Worm (Caenorhabditis elegans): ENCODE results near the gene hmg-12.

The hmg-12 gene

DNA sequence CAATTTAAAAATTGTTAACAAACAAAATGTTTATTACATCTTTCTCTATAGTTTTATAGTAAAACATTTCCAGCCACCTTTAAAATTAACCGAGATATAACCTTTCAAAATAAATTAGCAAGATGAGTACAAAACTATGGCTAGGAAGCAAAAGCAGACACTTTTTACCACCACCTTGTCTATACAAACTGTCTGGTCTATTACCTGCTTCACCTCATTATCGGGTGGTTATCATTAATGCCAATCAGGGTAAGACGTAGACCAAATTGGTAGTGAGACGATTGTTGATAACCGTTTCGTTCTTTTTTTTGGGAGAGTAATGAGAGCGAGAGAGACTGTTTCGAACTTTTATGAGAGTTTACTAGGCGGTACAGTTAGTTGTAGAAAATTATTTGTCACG lies 20.1 kb downstream of the hmg-12 start:
- TF ChIP-seq tbx-7 (tag; optimal IDR thresholded peaks at IDR 0.05) (no peak), npax-4 (tag; optimal IDR thresholded peaks at IDR 0.05) (no peak), syd-9 (tag; optimal IDR thresholded peaks at IDR 0.05) (no peak), rnt-1 (tag; optimal IDR thresholded peaks at IDR 0.05) (no peak), sdc-2 (tag; optimal IDR thresholded peaks at IDR 0.05) (no peak), sox-2 (GFP tag; IDR thresholded peaks at IDR 0.05) (no peak), ama-1 (optimal IDR thresholded peaks at IDR 0.05) (no peak), ztf-16 (tag; optimal IDR thresholded peaks at IDR 0.05) (no peak), unc-42 (tag; optimal IDR thresholded peaks at IDR 0.05) (no peak), lin-11 (tag; optimal IDR thresholded peaks at IDR 0.05) (no peak), lim-6 (tag; optimal IDR thresholded peaks at IDR 0.05) (no peak), ceh-19 (GFP tag; optimal IDR thresholded peaks at IDR 0.05) (no peak), zip-5 (tag; optimal IDR thresholded peaks at IDR 0.05) (no peak), pag-3 (tag; optimal IDR thresholded peaks at IDR 0.05; ENCODE audit: borderline replicate concordance) (no peak), ref-2 (tag; optimal IDR thresholded peaks at IDR 0.05) (no peak)

DNA sequence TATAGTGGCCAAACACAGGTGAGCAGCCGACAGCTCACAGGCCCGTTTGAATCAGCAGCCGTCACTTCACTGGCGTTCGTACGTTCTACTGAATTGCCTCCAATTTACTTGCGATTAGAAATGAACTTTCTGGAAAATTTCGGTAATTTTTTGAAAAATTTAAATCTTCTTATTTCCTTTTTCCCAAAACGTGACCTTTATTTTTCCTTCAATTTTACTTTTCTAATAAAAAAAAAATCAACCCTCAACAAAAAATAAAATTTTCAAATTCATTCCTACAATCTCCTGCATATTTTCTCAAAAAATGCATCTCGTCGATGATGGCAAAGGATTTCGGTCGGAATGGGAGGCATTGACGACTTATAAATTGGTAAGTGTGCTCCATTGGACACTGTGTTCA lies 32.1 kb downstream of the hmg-12 start, which contains the start of gene W03C9.8:
W03C9.8 (plus strand) TSS at position 301 of the 400 bp plus-strand sequence.
- TF ChIP-seq ceh-9 (tag; optimal IDR thresholded peaks at IDR 0.05) (no peak), nhr-11 (tag; optimal IDR thresholded peaks at IDR 0.05) (no peak), eyg-1 (tag; optimal IDR thresholded peaks at IDR 0.05) (no peak), lim-6 (tag; optimal IDR thresholded peaks at IDR 0.05) (no peak), ceh-30 (tag; optimal IDR thresholded peaks at IDR 0.05) (no peak), unc-55 (GFP tag; optimal IDR thresholded peaks at IDR 0.05) (no peak), ceh-31 (tag; optimal IDR thresholded peaks at IDR 0.05) (no peak), hlh-15 (tag; optimal IDR thresholded peaks at IDR 0.05) (no peak), pha-2 (tag; optimal IDR thresholded peaks at IDR 0.05) (no peak), hlh-13 (GFP tag; optimal IDR thresholded peaks at IDR 0.05) (no peak), ceh-2 (tag; optimal IDR thresholded peaks at IDR 0.05) (no peak), npax-4 (tag; optimal IDR thresholded peaks at IDR 0.05) (no peak), fax-1 (tag; optimal IDR thresholded peaks at IDR 0.05) (no peak), T23F11.4 (GFP tag; optimal IDR thresholded peaks at IDR 0.05) (no peak), fkh-10 (GFP tag; optimal IDR thresholded peaks at IDR 0.05) (no peak)

DNA sequence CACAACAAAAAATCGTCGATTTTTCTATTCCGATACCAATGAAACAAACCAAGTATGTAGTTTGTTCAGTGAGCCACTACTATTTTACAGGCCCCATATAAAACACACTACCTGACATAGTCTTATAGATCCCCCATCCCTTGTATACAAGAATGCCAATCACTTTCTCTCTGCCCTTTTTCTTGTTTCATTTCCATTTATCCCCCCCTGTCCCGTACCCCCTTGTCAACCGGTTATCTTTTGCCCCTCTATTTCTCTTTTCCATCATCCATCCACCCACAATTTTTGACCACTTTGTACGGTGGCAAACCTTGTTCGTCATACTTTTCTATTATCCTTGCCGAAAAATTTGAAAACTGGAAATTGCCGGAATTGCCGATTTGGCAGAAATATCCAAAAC lies 36.6 kb downstream of the hmg-12 start:
- no peak for TF ChIP-seq ets-4 (tag; optimal IDR thresholded peaks at IDR 0.05)
- TF ChIP-seq ama-1 (optimal IDR thresholded peaks at IDR 0.05): no peak
- no peak for TF ChIP-seq sox-4 (tag; optimal IDR thresholded peaks at IDR 0.05)
- no peak for TF ChIP-seq ceh-48 (tag; optimal IDR thresholded peaks at IDR 0.05)
- no peak for TF ChIP-seq fkh-6 (tag; optimal IDR thresholded peaks at IDR 0.05)
- no peak for TF ChIP-seq fkh-10 (GFP tag; optimal IDR thresholded peaks at IDR 0.05)
- no peak for TF ChIP-seq ahr-1 (tag; optimal IDR thresholded peaks at IDR 0.05)
- no peak for TF ChIP-seq ztf-16 (tag; optimal IDR thresholded peaks at IDR 0.05)

- TF ChIP-seq dve-1 (tag; optimal IDR thresholded peaks at IDR 0.05) (no peak), dmd-4 (tag; optimal IDR thresholded peaks at IDR 0.05; ENCODE audit: borderline replicate concordance) (no peak), hlh-30 (tag; optimal IDR thresholded peaks at IDR 0.05; ENCODE audit: insufficient read depth) (no peak), eyg-1 (tag; optimal IDR thresholded peaks at IDR 0.05) (no peak), unc-42 (tag; optimal IDR thresholded peaks at IDR 0.05) (no peak), mec-3 (tag; optimal IDR thresholded peaks at IDR 0.05; ENCODE audit: borderline replicate concordance) (no peak), sox-4 (tag; optimal IDR thresholded peaks at IDR 0.05) (no peak), unc-55 (GFP tag; optimal IDR thresholded peaks at IDR 0.05) (no peak), hlh-6 (tag; optimal IDR thresholded peaks at IDR 0.05) (no peak)
Observed at ce11 chrII:11954208-11954607, 37.9 kb downstream of the hmg-12 start, which contains the start of gene W03C9.6. Gene W03C9.6 (plus strand): TSS chrII:11954508.
